Worm (Caenorhabditis elegans): ENCODE measurements around the gene lev-8.

- TF ChIP-seq jun-1 (tag; optimal IDR thresholded peaks at IDR 0.05) (no peak), mdl-1 (tag; optimal IDR thresholded peaks at IDR 0.05) (no peak), zag-1 (tag; optimal IDR thresholded peaks at IDR 0.05) (no peak), fkh-2 (tag; optimal IDR thresholded peaks at IDR 0.05) (no peak), ztf-11 (tag; optimal IDR thresholded peaks at IDR 0.05) (no peak), sea-2 (GFP tag; optimal IDR thresholded peaks at IDR 0.05) (no peak), nhr-25 (tag; optimal IDR thresholded peaks at IDR 0.05) (no peak)
These were observed 36.2 kb downstream of the lev-8 start for ce11 chrX:11596876-11597275.

All from whole organism, L3 larva.